Fruit fly (Drosophila melanogaster): Measurements from ENCODE around the gene TTLL3A.

- TF ChIP-seq CG8478 (optimal IDR thresholded peaks at IDR 0.05) (no peak), CTCF (optimal IDR thresholded peaks at IDR 0.05) (no peak)
Observed at dm6 chr2L:6740088-6740487, at the start of gene TTLL3A.

Data from S2 (cell line).